Fruit fly (Drosophila melanogaster) whole organism, embryonic: ENCODE results near the gene CG1801.
A peak's percentile ranks its signal among the peaks of the same experiment; 100 is the strongest.

Experiments used
- Antp ChIP-seq: fragments of 200-800 bp; sonication (Bioruptor generic); optimal IDR thresholded peaks from 3 replicates; lab custom pipeline; 2016; ENCODE audit warnings: missing biosample characterization, missing genetic modification characterization
- B-H2 ChIP-seq: fragments of 200-800 bp; sonication (Bioruptor generic); optimal IDR thresholded peaks from 2 replicates; lab custom pipeline; 2018; ENCODE audit warnings: missing biosample characterization, mild to moderate bottlenecking, missing genetic modification characterization
- BEAF-32 ChIP-seq: fragments of 200-800 bp; sonication (Bioruptor generic); optimal IDR thresholded peaks from 3 replicates; lab custom pipeline; 2017; ENCODE audit warnings: missing biosample characterization, missing genetic modification characterization, mild to moderate bottlenecking, moderate library complexity, missing genetic modification reagents
- Bgb ChIP-seq: fragments of 200-800 bp; sonication (Bioruptor generic); IDR thresholded peaks from 2 replicates; pipeline ENCODE4 v1.3.6; 2022; ENCODE audit warnings: missing biosample characterization, missing genetic modification characterization; ENCODE audit not compliant: partially characterized antibody
- CG10209 ChIP-seq: fragments of 200-800 bp; sonication (Bioruptor generic); optimal IDR thresholded peaks from 3 replicates; lab custom pipeline; 2017; ENCODE audit warnings: missing biosample characterization, mild to moderate bottlenecking, missing genetic modification characterization, missing genetic modification reagents
- CG10462 ChIP-seq: fragments of 200-800 bp; sonication (Bioruptor generic); optimal IDR thresholded peaks from 2 replicates; lab custom pipeline; 2016; ENCODE audit warnings: missing biosample characterization, missing genetic modification characterization
- CG11504 ChIP-seq: fragments of 200-800 bp; sonication (Bioruptor generic); optimal IDR thresholded peaks from 3 replicates; lab custom pipeline; 2019; ENCODE audit warnings: missing biosample characterization, mild to moderate bottlenecking, missing genetic modification characterization, moderate library complexity
- CG13123 ChIP-seq: fragments of 200-800 bp; sonication (Bioruptor generic); optimal IDR thresholded peaks from 2 replicates; lab custom pipeline; 2016; ENCODE audit warnings: missing biosample characterization, missing genetic modification characterization
- CG13287 ChIP-seq: fragments of 200-800 bp; sonication (Bioruptor generic); IDR thresholded peaks from 2 replicates; pipeline ENCODE4 v1.3.6; 2022; ENCODE audit warnings: missing biosample characterization, missing genetic modification characterization; ENCODE audit not compliant: partially characterized antibody
- CG13624 ChIP-seq: fragments of 200-800 bp; sonication (Bioruptor generic); optimal IDR thresholded peaks from 2 replicates; lab custom pipeline; 2016; ENCODE audit warnings: missing biosample characterization, missing genetic modification characterization
- CG16815 ChIP-seq: fragments of 200-800 bp; sonication (Bioruptor generic); optimal IDR thresholded peaks from 3 replicates; lab custom pipeline; 2017; ENCODE audit warnings: missing biosample characterization, mild to moderate bottlenecking, missing genetic modification characterization
- CG2202 ChIP-seq: fragments of 200-800 bp; sonication (Bioruptor generic); optimal IDR thresholded peaks from 2 replicates; lab custom pipeline; 2018; ENCODE audit warnings: missing biosample characterization, mild to moderate bottlenecking, missing genetic modification characterization
- CG2889 ChIP-seq: fragments of 200-800 bp; sonication (Bioruptor generic); IDR thresholded peaks from 3 replicates; pipeline ENCODE4 v1.3.6; 2022; ENCODE audit warnings: missing biosample characterization, missing genetic modification characterization
- CG30403 ChIP-seq: fragments of 200-800 bp; sonication (Bioruptor generic); optimal IDR thresholded peaks from 3 replicates; lab custom pipeline; 2016; ENCODE audit warnings: missing biosample characterization, missing genetic modification characterization
- CG30431 ChIP-seq: fragments of 200-800 bp; sonication (Bioruptor generic); optimal IDR thresholded peaks from 2 replicates; lab custom pipeline; 2017; ENCODE audit warnings: missing biosample characterization, missing genetic modification characterization
- CG3065 ChIP-seq: fragments of 200-800 bp; sonication (Bioruptor generic); optimal IDR thresholded peaks from 2 replicates; lab custom pipeline; 2016; ENCODE audit warnings: missing biosample characterization, missing genetic modification characterization
- CG3163 ChIP-seq: fragments of 200-800 bp; sonication (Bioruptor generic); optimal IDR thresholded peaks from 3 replicates; lab custom pipeline; 2016; ENCODE audit warnings: missing biosample characterization, missing genetic modification characterization
- CG3838 ChIP-seq: fragments of 200-800 bp; sonication (Bioruptor generic); optimal IDR thresholded peaks from 3 replicates; lab custom pipeline; 2016; ENCODE audit warnings: missing biosample characterization, missing genetic modification characterization
- CG4617 ChIP-seq: fragments of 200-800 bp; sonication (Bioruptor generic); optimal IDR thresholded peaks from 3 replicates; lab custom pipeline; 2016; ENCODE audit warnings: missing biosample characterization, missing genetic modification characterization, borderline replicate concordance
- CG6689 ChIP-seq: fragments of 200-800 bp; sonication (Bioruptor generic); IDR thresholded peaks from 2 replicates; pipeline ENCODE4 v1.3.6; 2022; ENCODE audit warnings: missing biosample characterization, missing genetic modification characterization
- CG7357 ChIP-seq: fragments of 200-800 bp; sonication (Bioruptor generic); IDR thresholded peaks from 3 replicates; pipeline ENCODE4 v1.3.6; 2022; ENCODE audit warnings: missing biosample characterization, missing genetic modification characterization
- CG8944 ChIP-seq: fragments of 200-800 bp; sonication (Bioruptor generic); optimal IDR thresholded peaks from 3 replicates; lab custom pipeline; 2016; ENCODE audit warnings: missing biosample characterization, missing genetic modification characterization
- Doc3 ChIP-seq: fragments of 200-800 bp; sonication (Bioruptor generic); IDR thresholded peaks from 3 replicates; pipeline ENCODE4 v1.3.6; 2022; ENCODE audit warnings: missing biosample characterization, missing genetic modification characterization; ENCODE audit not compliant: partially characterized antibody
- Hand ChIP-seq: fragments of 200-800 bp; sonication (Bioruptor generic); optimal IDR thresholded peaks from 2 replicates; lab custom pipeline; 2017; ENCODE audit warnings: mild to moderate bottlenecking, missing biosample characterization, missing genetic modification reagents, missing genetic modification characterization
- HmgD ChIP-seq: fragments of 200-800 bp; sonication (Bioruptor generic); optimal IDR thresholded peaks from 3 replicates; lab custom pipeline; 2016; ENCODE audit warnings: missing biosample characterization, missing genetic modification characterization
- Hsf ChIP-seq: fragments of 200-800 bp; sonication (Bioruptor generic); optimal IDR thresholded peaks from 3 replicates; lab custom pipeline; 2016; ENCODE audit warnings: missing biosample characterization, missing genetic modification characterization
- MBD-R2 ChIP-seq: fragments of 200-800 bp; sonication (Bioruptor generic); IDR thresholded peaks from 2 replicates; pipeline ENCODE4 v1.3.6; 2022; ENCODE audit warnings: missing biosample characterization, missing genetic modification characterization
- Poxn ChIP-seq: fragments of 200-800 bp; sonication (Bioruptor generic); IDR thresholded peaks from 2 replicates; pipeline ENCODE4 v1.3.6; 2022; ENCODE audit warnings: missing biosample characterization, missing genetic modification characterization
- Ssrp ChIP-seq: fragments of 200-800 bp; sonication (Bioruptor generic); optimal IDR thresholded peaks from 2 replicates; lab custom pipeline; 2018; ENCODE audit warnings: missing biosample characterization, mild to moderate bottlenecking, missing genetic modification characterization, moderate library complexity
- Xrp1 ChIP-seq: fragments of 200-800 bp; sonication (Bioruptor generic); IDR thresholded peaks from 2 replicates; pipeline ENCODE4 v1.3.6; 2022; ENCODE audit warnings: missing biosample characterization, missing genetic modification characterization
- YL-1 ChIP-seq: fragments of 200-800 bp; sonication (Bioruptor generic); optimal IDR thresholded peaks from 3 replicates; lab custom pipeline; 2017; ENCODE audit warnings: missing biosample characterization, mild to moderate bottlenecking, missing genetic modification characterization
- ara ChIP-seq: fragments of 200-800 bp; sonication (Bioruptor generic); IDR thresholded peaks from 2 replicates; pipeline ENCODE4 v1.3.6; 2022; ENCODE audit warnings: missing biosample characterization, missing genetic modification characterization
- bab2 ChIP-seq: fragments of 200-800 bp; sonication (Bioruptor generic); optimal IDR thresholded peaks from 2 replicates; lab custom pipeline; 2016; ENCODE audit warnings: missing biosample characterization, missing genetic modification characterization
- btn ChIP-seq: fragments of 200-800 bp; sonication (Bioruptor generic); optimal IDR thresholded peaks from 2 replicates; lab custom pipeline; 2016; ENCODE audit warnings: missing biosample characterization, missing genetic modification characterization
- en ChIP-seq: fragments of 200-800 bp; sonication (Bioruptor generic); optimal IDR thresholded peaks from 2 replicates; lab custom pipeline; 2016; ENCODE audit warnings: missing biosample characterization, missing genetic modification characterization
- gem ChIP-seq: fragments of 200-800 bp; sonication (Bioruptor generic); optimal IDR thresholded peaks from 2 replicates; lab custom pipeline; 2019; ENCODE audit warnings: missing biosample characterization, mild to moderate bottlenecking, missing genetic modification characterization, moderate library complexity
- gfzf ChIP-seq: fragments of 200-800 bp; sonication (Bioruptor generic); optimal IDR thresholded peaks from 2 replicates; lab custom pipeline; 2016; ENCODE audit warnings: missing biosample characterization, mild to moderate bottlenecking, missing genetic modification characterization, moderate library complexity
- gro ChIP-seq: fragments of 200-800 bp; sonication (Bioruptor generic); optimal IDR thresholded peaks from 2 replicates; lab custom pipeline; 2016; ENCODE audit warnings: missing biosample characterization, missing genetic modification characterization
- jumu ChIP-seq: fragments of 200-800 bp; sonication (Bioruptor generic); optimal IDR thresholded peaks from 3 replicates; lab custom pipeline; 2016; ENCODE audit warnings: missing biosample characterization, missing genetic modification characterization
- lab ChIP-seq: fragments of 200-800 bp; sonication (Bioruptor generic); optimal IDR thresholded peaks from 3 replicates; lab custom pipeline; 2017; ENCODE audit warnings: missing biosample characterization, missing genetic modification characterization, mild to moderate bottlenecking, moderate library complexity, missing genetic modification reagents
- lbe ChIP-seq: fragments of 200-800 bp; sonication (Bioruptor generic); optimal IDR thresholded peaks from 2 replicates; lab custom pipeline; 2016; ENCODE audit warnings: missing biosample characterization, mild to moderate bottlenecking, missing genetic modification characterization
- mam ChIP-seq: fragments of 200-800 bp; sonication (Bioruptor generic); optimal IDR thresholded peaks from 3 replicates; lab custom pipeline; 2016; ENCODE audit warnings: missing biosample characterization, missing genetic modification characterization
- phol ChIP-seq: fragments of 200-800 bp; sonication (Bioruptor generic); optimal IDR thresholded peaks from 3 replicates; lab custom pipeline; 2018; ENCODE audit warnings: missing biosample characterization, mild to moderate bottlenecking, missing genetic modification characterization, moderate library complexity
- row ChIP-seq: fragments of 200-800 bp; sonication (Bioruptor generic); IDR thresholded peaks from 3 replicates; pipeline ENCODE4 v1.3.6; 2022; ENCODE audit warnings: missing biosample characterization, missing genetic modification characterization
- salm ChIP-seq: fragments of 200-800 bp; sonication (Bioruptor generic); optimal IDR thresholded peaks from 2 replicates; lab custom pipeline; 2018; ENCODE audit warnings: missing biosample characterization, mild to moderate bottlenecking, missing genetic modification characterization
- sd ChIP-seq: fragments of 200-800 bp; sonication (Bioruptor generic); optimal IDR thresholded peaks from 3 replicates; lab custom pipeline; 2018; ENCODE audit warnings: missing biosample characterization, mild to moderate bottlenecking, missing genetic modification characterization, moderate library complexity
- sna ChIP-seq: fragments of 200-800 bp; sonication (Bioruptor generic); IDR thresholded peaks from 2 replicates; pipeline ENCODE4 v1.3.6; 2022; ENCODE audit warnings: missing biosample characterization, missing genetic modification characterization; ENCODE audit not compliant: partially characterized antibody
- sug ChIP-seq: fragments of 200-800 bp; optimal IDR thresholded peaks from 2 replicates; lab custom pipeline; 2019; ENCODE audit warnings: missing biosample characterization, mild to moderate bottlenecking, missing genetic modification characterization, moderate library complexity
- tgo ChIP-seq: fragments of 200-800 bp; sonication (Bioruptor generic); IDR thresholded peaks from 3 replicates; pipeline ENCODE4 v1.3.6; 2022; ENCODE audit warnings: missing biosample characterization, missing genetic modification characterization
- tna ChIP-seq: fragments of 200-800 bp; sonication (Bioruptor generic); IDR thresholded peaks from 2 replicates; pipeline ENCODE4 v1.3.6; 2022; ENCODE audit warnings: missing biosample characterization, missing genetic modification characterization; ENCODE audit not compliant: partially characterized antibody
- vnd ChIP-seq: fragments of 200-800 bp; sonication (Bioruptor generic); IDR thresholded peaks from 3 replicates; pipeline ENCODE4 v1.3.6; 2022; ENCODE audit warnings: missing biosample characterization, missing genetic modification characterization; ENCODE audit not compliant: partially characterized antibody

The CG1801 gene

DNA sequence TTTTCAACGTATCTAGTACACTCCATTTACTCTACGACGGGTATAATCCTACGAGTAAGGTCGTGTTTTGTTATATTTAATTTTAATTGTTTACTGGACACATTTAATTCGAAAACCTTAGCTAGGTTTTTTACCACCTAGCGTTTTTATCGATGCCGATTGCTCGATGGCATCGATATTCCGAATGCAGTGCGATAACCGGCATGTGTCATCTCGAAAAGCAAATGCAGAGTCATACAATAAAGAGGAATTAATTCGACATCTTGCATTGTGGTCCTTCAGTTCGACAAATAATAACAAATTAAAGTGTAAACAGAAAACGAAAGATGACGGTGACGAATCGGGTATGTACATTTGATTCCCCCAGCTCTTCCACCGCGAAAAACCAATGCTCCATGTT lies 1.5 kb downstream of the CG1801 start, which contains the start of gene Rpt6 (continued):
- TF ChIP-seq jumu (no peak), Poxn (GFP tag; lab: Robert Waterston, UW) (no peak), CG13624 (peak; percentile 10), phol (tag; lab: Kevin White, UChicago) (peak; percentile 47), CG2202 (no peak), sug (no peak), CG13287 (peak; percentile 80), gem (tag; lab: Kevin White, UChicago) (no peak), bab2 (GFP tag; lab: Kevin White, UChicago) (no peak), CG16815 (GFP tag; lab: Kevin White, UChicago) (no peak), tna (GFP tag; lab: Robert Waterston, UW) (peak; percentile 74), CG3838 (no peak), Hsf (GFP tag; lab: Kevin White, UChicago) (no peak), mam (no peak), YL-1 (GFP tag; lab: Kevin White, UChicago) (peak; percentile 26), CG4617 (peak; percentile 36), B-H2 (GFP tag; lab: Kevin White, UChicago) (peak; percentile 18), CG13123 (no peak), row (GFP tag; lab: Robert Waterston, UW) (peak; percentile 44; the same call in 2 of the 3 replicates), lbe (GFP tag; lab: Kevin White, UChicago) (peak; percentile 2), CG11504 (tag; lab: Kevin White, UChicago) (no peak), Antp (GFP tag; lab: Kevin White, UChicago) (no peak), CG30403 (GFP tag; lab: Kevin White, UChicago) (no peak), Doc3 (GFP tag; lab: Robert Waterston, UW) (peak; percentile 46; the same call in 1 of the 3 replicates), btn (no peak), HmgD (GFP tag; lab: Kevin White, UChicago) (peak; percentile 25), CG6689 (GFP tag; lab: Robert Waterston, UW) (no peak), tgo (GFP tag; lab: Robert Waterston, UW) (no peak), Xrp1 (GFP tag; lab: Robert Waterston, UW) (no peak), lab (GFP tag; lab: Kevin White, UChicago) (no peak), CG10209 (no peak), Hand (GFP tag; lab: Kevin White, UChicago) (no peak), gfzf (GFP tag; lab: Kevin White, UChicago) (peak; percentile 43), sna (GFP tag; lab: Robert Waterston, UW) (peak; percentile 64; the same call in 1 of the 2 replicates), MBD-R2 (GFP tag; lab: Robert Waterston, UW) (peak; percentile 65), CG8944 (no peak), gro (GFP tag; lab: Kevin White, UChicago) (peak; percentile 21), salm (tag; lab: Kevin White, UChicago) (no peak), BEAF-32 (peak; percentile 79), CG3065 (GFP tag; lab: Kevin White, UChicago) (no peak), ara (GFP tag; lab: Robert Waterston, UW) (no peak), CG10462 (GFP tag; lab: Kevin White, UChicago) (no peak), Bgb (GFP tag; lab: Robert Waterston, UW) (peak; percentile 81), en (no peak), CG7357 (GFP tag; lab: Robert Waterston, UW) (no peak), CG2889 (GFP tag; lab: Robert Waterston, UW) (no peak), vnd (GFP tag; lab: Robert Waterston, UW) (peak; percentile 68), sd (tag; lab: Kevin White, UChicago) (no peak), Ssrp (tag; lab: Kevin White, UChicago) (no peak), CG30431 (no peak), CG3163 (GFP tag; lab: Kevin White, UChicago) (no peak)
